Fruit fly (Drosophila melanogaster) whole organism, embryonic: ENCODE results near the gene Esyt2.

Source experiments
- Aef1 ChIP-seq: fragments of 200-800 bp; sonication (Bioruptor generic); IDR thresholded peaks from 3 replicates; pipeline ENCODE4 v1.3.6; 2022; ENCODE audit warnings: missing biosample characterization, missing genetic modification characterization
- Atf6 ChIP-seq: fragments of 200-800 bp; sonication (Bioruptor generic); IDR thresholded peaks from 2 replicates; pipeline ENCODE4 v1.3.6; 2022; ENCODE audit warnings: missing biosample characterization, missing genetic modification characterization
- Blimp-1 ChIP-seq: fragments of 200-800 bp; sonication (Bioruptor generic); optimal IDR thresholded peaks from 3 replicates; lab custom pipeline; 2018; ENCODE audit warnings: missing biosample characterization, missing genetic modification characterization, mild to moderate bottlenecking, moderate library complexity, missing genetic modification reagents
- CG10209 ChIP-seq: fragments of 200-800 bp; sonication (Bioruptor generic); optimal IDR thresholded peaks from 3 replicates; lab custom pipeline; 2017; ENCODE audit warnings: missing biosample characterization, mild to moderate bottlenecking, missing genetic modification characterization, missing genetic modification reagents
- CG10979 ChIP-seq: fragments of 200-800 bp; sonication (Bioruptor generic); optimal IDR thresholded peaks from 2 replicates; lab custom pipeline; 2018; ENCODE audit warnings: missing biosample characterization, mild to moderate bottlenecking, missing genetic modification characterization, moderate library complexity
- CG12104 ChIP-seq: fragments of 200-800 bp; sonication (Bioruptor generic); optimal IDR thresholded peaks from 3 replicates; lab custom pipeline; 2016; ENCODE audit warnings: missing biosample characterization, missing genetic modification characterization
- CG12391 ChIP-seq: fragments of 200-800 bp; sonication (Bioruptor generic); optimal IDR thresholded peaks from 3 replicates; lab custom pipeline; 2018; ENCODE audit warnings: missing biosample characterization, mild to moderate bottlenecking, missing genetic modification characterization, moderate library complexity
- CG13424 ChIP-seq: fragments of 200-800 bp; sonication (Bioruptor generic); optimal IDR thresholded peaks from 2 replicates; lab custom pipeline; 2019; ENCODE audit warnings: missing biosample characterization, mild to moderate bottlenecking, missing genetic modification characterization, moderate library complexity
- CG14965 ChIP-seq: fragments of 200-800 bp; sonication (Bioruptor generic); optimal IDR thresholded peaks from 2 replicates; lab custom pipeline; 2016; ENCODE audit warnings: missing biosample characterization, missing genetic modification characterization, borderline replicate concordance
- CG17612 ChIP-seq: fragments of 200-800 bp; sonication (Bioruptor generic); IDR thresholded peaks from 2 replicates; pipeline ENCODE4 v1.3.6; 2022; ENCODE audit warnings: missing biosample characterization, missing genetic modification characterization
- CG17802 ChIP-seq: fragments of 200-800 bp; sonication (Bioruptor generic); optimal IDR thresholded peaks from 2 replicates; lab custom pipeline; 2018; ENCODE audit warnings: missing biosample characterization, mild to moderate bottlenecking, missing genetic modification characterization, moderate library complexity
- CG2889 ChIP-seq: fragments of 200-800 bp; sonication (Bioruptor generic); IDR thresholded peaks from 3 replicates; pipeline ENCODE4 v1.3.6; 2022; ENCODE audit warnings: missing biosample characterization, missing genetic modification characterization
- CG33213 ChIP-seq: fragments of 200-800 bp; sonication (Bioruptor generic); optimal IDR thresholded peaks from 3 replicates; lab custom pipeline; 2016; ENCODE audit warnings: missing biosample characterization, missing genetic modification characterization
- CG3995 ChIP-seq: fragments of 200-800 bp; sonication (Bioruptor generic); optimal IDR thresholded peaks from 3 replicates; lab custom pipeline; 2016; ENCODE audit warnings: missing biosample characterization, missing genetic modification characterization
- CG4404 ChIP-seq: fragments of 200-800 bp; sonication (Bioruptor generic); IDR thresholded peaks from 2 replicates; pipeline ENCODE4 v1.3.6; 2022; ENCODE audit warnings: missing biosample characterization, missing genetic modification characterization
- CG4854 ChIP-seq: fragments of 200-800 bp; sonication (Bioruptor generic); optimal IDR thresholded peaks from 2 replicates; lab custom pipeline; 2016; ENCODE audit warnings: missing biosample characterization, missing genetic modification characterization, inconsistent platforms
- CG6813 ChIP-seq: fragments of 200-800 bp; sonication (Bioruptor generic); optimal IDR thresholded peaks from 2 replicates; lab custom pipeline; 2017; ENCODE audit warnings: missing biosample characterization, missing genetic modification characterization, mild to moderate bottlenecking, moderate library complexity, missing genetic modification reagents
- CG7745 ChIP-seq: fragments of 200-800 bp; sonication (Bioruptor generic); optimal IDR thresholded peaks from 2 replicates; lab custom pipeline; 2018; ENCODE audit warnings: missing biosample characterization, mild to moderate bottlenecking, missing genetic modification characterization, moderate library complexity
- CG9797 ChIP-seq: fragments of 200-800 bp; sonication (Bioruptor generic); optimal IDR thresholded peaks from 3 replicates; lab custom pipeline; 2018; ENCODE audit warnings: missing biosample characterization, mild to moderate bottlenecking, missing genetic modification characterization
- CG9817 ChIP-seq: fragments of 200-800 bp; sonication (Bioruptor generic); optimal IDR thresholded peaks from 2 replicates; lab custom pipeline; 2018; ENCODE audit warnings: missing biosample characterization, mild to moderate bottlenecking, missing genetic modification characterization, moderate library complexity
- CG9876 ChIP-seq: fragments of 200-800 bp; sonication (Bioruptor generic); optimal IDR thresholded peaks from 2 replicates; lab custom pipeline; 2016; ENCODE audit warnings: missing biosample characterization, missing genetic modification characterization
- D19B ChIP-seq: fragments of 200-800 bp; sonication (Bioruptor generic); optimal IDR thresholded peaks from 2 replicates; lab custom pipeline; 2017; ENCODE audit warnings: missing biosample characterization, mild to moderate bottlenecking, missing genetic modification characterization
- Dek ChIP-seq: fragments of 200-800 bp; sonication (Bioruptor generic); optimal IDR thresholded peaks from 3 replicates; lab custom pipeline; 2019; ENCODE audit warnings: missing biosample characterization, mild to moderate bottlenecking, missing genetic modification characterization, moderate library complexity
- Dip2 ChIP-seq: fragments of 200-800 bp; sonication (Bioruptor generic); IDR thresholded peaks from 2 replicates; pipeline ENCODE4 v1.3.6; 2022; ENCODE audit warnings: missing biosample characterization, missing genetic modification characterization
- Fer2 ChIP-seq: fragments of 200-800 bp; sonication (Bioruptor generic); optimal IDR thresholded peaks from 2 replicates; lab custom pipeline; 2018; ENCODE audit warnings: missing biosample characterization, mild to moderate bottlenecking, missing genetic modification characterization, moderate library complexity
- HLH54F ChIP-seq: fragments of 200-800 bp; sonication (Bioruptor generic); optimal IDR thresholded peaks from 3 replicates; lab custom pipeline; 2016; ENCODE audit warnings: missing biosample characterization, missing genetic modification characterization
- Hr3 ChIP-seq: fragments of 200-800 bp; sonication (Bioruptor generic); optimal IDR thresholded peaks from 3 replicates; lab custom pipeline; 2016; ENCODE audit warnings: missing biosample characterization, missing genetic modification characterization
- MESR4 ChIP-seq: fragments of 200-800 bp; sonication (Bioruptor generic); optimal IDR thresholded peaks from 2 replicates; lab custom pipeline; 2018; ENCODE audit warnings: missing biosample characterization, mild to moderate bottlenecking, missing genetic modification characterization, moderate library complexity
- Nf-YA ChIP-seq: fragments of 200-800 bp; sonication (Bioruptor generic); IDR thresholded peaks from 2 replicates; pipeline ENCODE4 v1.3.6; 2022; ENCODE audit warnings: missing biosample characterization, missing genetic modification characterization
- Ravus ChIP-seq: fragments of 200-800 bp; sonication (Bioruptor generic); IDR thresholded peaks from 2 replicates; pipeline ENCODE4 v1.3.6; 2022; ENCODE audit warnings: missing biosample characterization, missing genetic modification characterization
- Side ChIP-seq: fragments of 200-800 bp; sonication (Bioruptor generic); optimal IDR thresholded peaks from 2 replicates; lab custom pipeline; 2016; ENCODE audit warnings: missing biosample characterization, missing genetic modification characterization
- Sry-δ ChIP-seq: fragments of 200-800 bp; sonication (Bioruptor generic); optimal IDR thresholded peaks from 2 replicates; lab custom pipeline; 2016; ENCODE audit warnings: missing biosample characterization, missing genetic modification characterization
- aop ChIP-seq: fragments of 200-800 bp; sonication (Bioruptor generic); IDR thresholded peaks from 2 replicates; pipeline ENCODE4 v1.3.6; 2022; ENCODE audit warnings: missing biosample characterization, missing genetic modification characterization
- az2 ChIP-seq: fragments of 200-800 bp; sonication (Bioruptor generic); optimal IDR thresholded peaks from 3 replicates; lab custom pipeline; 2016; ENCODE audit warnings: missing biosample characterization, missing genetic modification characterization
- br ChIP-seq: fragments of >200 bp; optimal IDR thresholded peaks from 2 replicates; lab custom pipeline; 2017
- dmrt11E ChIP-seq: fragments of 200-800 bp; sonication (Bioruptor generic); optimal IDR thresholded peaks from 3 replicates; lab custom pipeline; 2018; ENCODE audit warnings: missing biosample characterization, mild to moderate bottlenecking, missing genetic modification characterization, moderate library complexity
- emc ChIP-seq: fragments of 200-800 bp; sonication (Bioruptor generic); optimal IDR thresholded peaks from 2 replicates; lab custom pipeline; 2016; ENCODE audit warnings: missing biosample characterization, missing genetic modification characterization
- en ChIP-seq: fragments of 200-800 bp; sonication (Bioruptor generic); optimal IDR thresholded peaks from 2 replicates; lab custom pipeline; 2016; ENCODE audit warnings: missing biosample characterization, missing genetic modification characterization
- fru ChIP-seq: fragments of >200 bp; optimal IDR thresholded peaks from 2 replicates; lab custom pipeline; 2017
- gce ChIP-seq: fragments of 200-800 bp; sonication (Bioruptor generic); IDR thresholded peaks from 3 replicates; pipeline ENCODE4 v1.3.6; 2022; ENCODE audit warnings: missing biosample characterization, missing genetic modification characterization
- luna ChIP-seq: fragments of 200-800 bp; sonication (Bioruptor generic); optimal IDR thresholded peaks from 2 replicates; lab custom pipeline; 2016; ENCODE audit warnings: missing biosample characterization, missing genetic modification characterization
- nom ChIP-seq: fragments of 200-800 bp; sonication (Bioruptor generic); optimal IDR thresholded peaks from 2 replicates; lab custom pipeline; 2017; ENCODE audit warnings: missing biosample characterization, missing genetic modification characterization, mild to moderate bottlenecking, moderate library complexity, missing genetic modification reagents
- pho ChIP-seq: fragments of 200-800 bp; sonication (Bioruptor generic); optimal IDR thresholded peaks from 2 replicates; lab custom pipeline; 2016; ENCODE audit warnings: missing biosample characterization, missing genetic modification characterization
- pros ChIP-seq: fragments of 200-800 bp; sonication (Bioruptor generic); optimal IDR thresholded peaks from 3 replicates; lab custom pipeline; 2019; ENCODE audit warnings: missing biosample characterization, mild to moderate bottlenecking, missing genetic modification characterization, moderate library complexity
- repo ChIP-seq: fragments of 200-800 bp; sonication (Bioruptor generic); optimal IDR thresholded peaks from 2 replicates; lab custom pipeline; 2016; ENCODE audit warnings: missing biosample characterization, missing genetic modification characterization
- ro ChIP-seq: fragments of 200-800 bp; sonication (Bioruptor generic); IDR thresholded peaks from 2 replicates; pipeline ENCODE4 v1.3.6; 2022; ENCODE audit warnings: missing biosample characterization, missing genetic modification characterization
- sc ChIP-seq, 3 experiments: fragments of >200 bp in 2 of 3; fragments of 200-800 bp in 1 of 3; sonication (Bioruptor generic) in 1 of 3; optimal IDR thresholded peaks; 2 replicates in 2 of 3; 3 replicates in 1 of 3; lab custom pipeline; 2017; ENCODE audit warnings: mild to moderate bottlenecking in 1 of 3, missing biosample characterization in 1 of 3, missing genetic modification characterization in 1 of 3, missing genetic modification reagents in 1 of 3
- sd ChIP-seq: fragments of 200-800 bp; sonication (Bioruptor generic); optimal IDR thresholded peaks from 3 replicates; lab custom pipeline; 2018; ENCODE audit warnings: missing biosample characterization, mild to moderate bottlenecking, missing genetic modification characterization, moderate library complexity
- tup ChIP-seq: fragments of 200-800 bp; sonication (Bioruptor generic); optimal IDR thresholded peaks from 2 replicates; lab custom pipeline; 2016; ENCODE audit warnings: missing biosample characterization, mild to moderate bottlenecking, missing genetic modification characterization, moderate library complexity
- twi ChIP-seq: fragments of 200-800 bp; optimal IDR thresholded peaks from 2 replicates; lab custom pipeline; 2019; ENCODE audit warnings: missing biosample characterization, mild to moderate bottlenecking, missing genetic modification characterization, moderate library complexity
- wek ChIP-seq: fragments of 200-800 bp; sonication (Bioruptor generic); optimal IDR thresholded peaks from 3 replicates; lab custom pipeline; 2018; ENCODE audit warnings: missing biosample characterization, mild to moderate bottlenecking, missing genetic modification characterization, moderate library complexity

The Esyt2 gene

DNA sequence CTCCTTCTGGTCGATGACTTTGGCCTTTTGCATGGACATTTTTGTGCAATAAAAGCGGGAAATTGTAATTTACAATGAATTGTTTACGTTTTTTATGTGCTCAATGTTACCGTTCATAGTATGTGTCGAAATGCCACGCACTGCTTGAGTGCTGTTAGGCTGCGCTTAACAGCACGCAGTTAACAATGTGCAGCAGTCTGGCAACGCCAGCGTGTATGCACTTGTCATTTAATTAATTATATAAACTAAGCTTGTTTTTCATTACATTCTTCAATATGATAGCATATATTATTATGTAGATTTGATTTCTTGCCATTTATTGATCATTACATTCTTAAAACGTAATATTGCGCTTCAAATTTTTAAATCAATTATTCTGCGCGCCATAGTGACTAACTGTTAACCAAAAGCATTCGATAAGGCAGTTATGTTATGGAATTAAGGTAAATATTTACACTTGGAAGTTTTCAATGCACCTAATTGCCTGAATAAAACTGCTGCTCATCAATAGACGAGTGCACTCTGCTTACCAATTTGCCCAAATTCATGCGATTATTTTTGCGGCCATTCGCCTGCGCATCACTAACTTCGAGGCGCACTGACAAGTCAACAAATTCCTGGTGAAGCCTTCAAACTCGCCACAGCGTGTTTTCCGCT lies 40.7 kb downstream of the Esyt2 start, which contains the start of the genes CG13625 and mld (continued):
- TF ChIP-seq Dek (tag; lab: Kevin White, UChicago) (no peak), Aef1 (GFP tag; lab: Robert Waterston, UW) (no peak), D19B (GFP tag; lab: Kevin White, UChicago) (no peak), CG2889 (GFP tag; lab: Robert Waterston, UW) (no peak), CG12391 (tag; lab: Kevin White, UChicago) (peak; percentile 45), CG17802 (no peak), ro (GFP tag; lab: Robert Waterston, UW) (no peak), Fer2 (tag; lab: Kevin White, UChicago) (no peak), CG7745 (tag; lab: Kevin White, UChicago) (no peak), CG6813 (GFP tag; lab: Kevin White, UChicago) (no peak), CG17612 (no peak), Sry-δ (GFP tag; lab: Kevin White, UChicago) (peak; percentile 73), Ravus (GFP tag; lab: Robert Waterston, UW) (no peak), CG33213 (GFP tag; lab: Kevin White, UChicago) (no peak), CG3995 (GFP tag; lab: Kevin White, UChicago) (no peak), repo (GFP tag; lab: Kevin White, UChicago) (no peak), Hr3 (no peak), CG12104 (no peak), emc (GFP tag; lab: Kevin White, UChicago) (no peak), fru (lab: Kevin White, UChicago) (no peak), HLH54F (no peak), sd (peak; percentile 40), MESR4 (peak; percentile 28), CG13424 (tag; lab: Kevin White, UChicago) (no peak), Atf6 (GFP tag; lab: Robert Waterston, UW) (no peak), wek (GFP tag; lab: Kevin White, UChicago) (no peak), br (no peak), CG9797 (GFP tag; lab: Kevin White, UChicago) (peak; percentile 78), CG9876 (GFP tag; lab: Kevin White, UChicago) (no peak), gce (GFP tag; lab: Robert Waterston, UW) (no peak), Side (GFP tag; lab: Kevin White, UChicago) (no peak), luna (GFP tag; lab: Kevin White, UChicago) (no peak), pros (GFP tag; lab: Kevin White, UChicago) (no peak), nom (GFP tag; lab: Kevin White, UChicago) (no peak), Blimp-1 (GFP tag; lab: Kevin White, UChicago) (no peak), sc (optimal IDR thresholded peaks at IDR 0.05; lab: Kevin White, UChicago) (no peak), sc (GFP tag; optimal IDR thresholded peaks at IDR 0.05; lab: Kevin White, UChicago) (no peak), Nf-YA (GFP tag; lab: Robert Waterston, UW) (no peak), pho (GFP tag; lab: Kevin White, UChicago) (no peak), az2 (GFP tag; lab: Kevin White, UChicago) (no peak), CG4404 (GFP tag; lab: Robert Waterston, UW) (no peak), dmrt11E (tag; lab: Kevin White, UChicago) (no peak), en (GFP tag; lab: Kevin White, UChicago) (no peak), tup (no peak), twi (tag; lab: Kevin White, UChicago) (no peak), CG4854 (GFP tag; lab: Kevin White, UChicago) (peak; percentile 10), Dip2 (no peak), CG9817 (tag; lab: Kevin White, UChicago) (no peak), CG10979 (tag; lab: Kevin White, UChicago) (no peak), aop (GFP tag; lab: Robert Waterston, UW) (no peak), CG14965 (GFP tag; lab: Kevin White, UChicago) (no peak), CG10209 (no peak)
